Fruit fly (Drosophila melanogaster) whole organism, embryonic: ENCODE measurements around the gene CG8870.

ENCODE experiments used
- Adf1 ChIP-seq: fragments of 200-800 bp; sonication (Bioruptor generic); IDR thresholded peaks from 2 replicates; pipeline ENCODE4 v1.3.6; 2022; ENCODE audit warnings: missing biosample characterization, missing genetic modification characterization
- Blimp-1 ChIP-seq: fragments of 200-800 bp; sonication (Bioruptor generic); optimal IDR thresholded peaks from 3 replicates; lab custom pipeline; 2018; ENCODE audit warnings: missing biosample characterization, missing genetic modification characterization, mild to moderate bottlenecking, moderate library complexity, missing genetic modification reagents
- CG10366 ChIP-seq: fragments of 200-800 bp; sonication (Bioruptor generic); IDR thresholded peaks from 2 replicates; pipeline ENCODE4 v1.3.6; 2022; ENCODE audit warnings: missing biosample characterization, missing genetic modification characterization
- CG10462 ChIP-seq: fragments of 200-800 bp; sonication (Bioruptor generic); optimal IDR thresholded peaks from 2 replicates; lab custom pipeline; 2016; ENCODE audit warnings: missing biosample characterization, missing genetic modification characterization
- CG11085 ChIP-seq: fragments of 200-800 bp; sonication (Bioruptor generic); IDR thresholded peaks from 2 replicates; pipeline ENCODE4 v1.3.6; 2022; ENCODE audit warnings: missing biosample characterization, missing genetic modification characterization
- CG11696 ChIP-seq: fragments of 200-800 bp; sonication (Bioruptor generic); IDR thresholded peaks from 2 replicates; pipeline ENCODE4 v1.3.6; 2022; ENCODE audit warnings: missing biosample characterization, missing genetic modification characterization
- CG11723 ChIP-seq: fragments of 200-800 bp; sonication (Bioruptor generic); optimal IDR thresholded peaks from 2 replicates; lab custom pipeline; 2017; ENCODE audit warnings: missing biosample characterization, mild to moderate bottlenecking, missing genetic modification characterization
- CG12299 ChIP-seq: fragments of 200-800 bp; sonication (Bioruptor generic); optimal IDR thresholded peaks from 2 replicates; lab custom pipeline; 2018; ENCODE audit warnings: missing biosample characterization, mild to moderate bottlenecking, missing genetic modification characterization
- CG1233 ChIP-seq: fragments of 200-800 bp; sonication (Bioruptor generic); optimal IDR thresholded peaks from 4 replicates; lab custom pipeline; 2018; ENCODE audit warnings: missing biosample characterization, mild to moderate bottlenecking, missing genetic modification characterization
- CG12391 ChIP-seq: fragments of 200-800 bp; sonication (Bioruptor generic); optimal IDR thresholded peaks from 3 replicates; lab custom pipeline; 2018; ENCODE audit warnings: missing biosample characterization, mild to moderate bottlenecking, missing genetic modification characterization, moderate library complexity
- CG14710 ChIP-seq: fragments of 200-800 bp; sonication (Bioruptor generic); optimal IDR thresholded peaks from 3 replicates; lab custom pipeline; 2019; ENCODE audit warnings: missing biosample characterization, mild to moderate bottlenecking, missing genetic modification characterization, moderate library complexity
- CG15514 ChIP-seq: fragments of 200-800 bp; sonication (Bioruptor generic); optimal IDR thresholded peaks from 3 replicates; lab custom pipeline; 2017; ENCODE audit warnings: missing biosample characterization, missing genetic modification characterization, mild to moderate bottlenecking, moderate library complexity, missing genetic modification reagents
- CG17359 ChIP-seq: fragments of 200-800 bp; sonication (Bioruptor generic); optimal IDR thresholded peaks from 3 replicates; lab custom pipeline; 2018; ENCODE audit warnings: missing biosample characterization, mild to moderate bottlenecking, missing genetic modification characterization, moderate library complexity
- CG2202 ChIP-seq: fragments of 200-800 bp; sonication (Bioruptor generic); optimal IDR thresholded peaks from 2 replicates; lab custom pipeline; 2018; ENCODE audit warnings: missing biosample characterization, mild to moderate bottlenecking, missing genetic modification characterization
- CG30020 ChIP-seq: fragments of 200-800 bp; optimal IDR thresholded peaks from 2 replicates; lab custom pipeline; 2019; ENCODE audit warnings: missing biosample characterization, mild to moderate bottlenecking, missing genetic modification characterization, moderate library complexity
- CG31388 ChIP-seq: fragments of 200-800 bp; sonication (Bioruptor generic); optimal IDR thresholded peaks from 2 replicates; lab custom pipeline; 2016; ENCODE audit warnings: missing biosample characterization, missing genetic modification characterization
- CG3163 ChIP-seq: fragments of 200-800 bp; sonication (Bioruptor generic); optimal IDR thresholded peaks from 3 replicates; lab custom pipeline; 2016; ENCODE audit warnings: missing biosample characterization, missing genetic modification characterization
- CG3407 ChIP-seq: fragments of 200-800 bp; sonication (Bioruptor generic); optimal IDR thresholded peaks from 2 replicates; lab custom pipeline; 2018; ENCODE audit warnings: missing biosample characterization, mild to moderate bottlenecking, missing genetic modification characterization
- CG4424 ChIP-seq: fragments of 200-800 bp; sonication (Bioruptor generic); optimal IDR thresholded peaks from 3 replicates; lab custom pipeline; 2016; ENCODE audit warnings: missing biosample characterization, missing genetic modification characterization
- CG4617 ChIP-seq: fragments of 200-800 bp; sonication (Bioruptor generic); optimal IDR thresholded peaks from 3 replicates; lab custom pipeline; 2016; ENCODE audit warnings: missing biosample characterization, missing genetic modification characterization, borderline replicate concordance
- CG4707 ChIP-seq: fragments of 200-800 bp; sonication (Bioruptor generic); optimal IDR thresholded peaks from 2 replicates; lab custom pipeline; 2018; ENCODE audit warnings: missing biosample characterization, mild to moderate bottlenecking, missing genetic modification characterization, moderate library complexity
- CG5180 ChIP-seq: fragments of 200-800 bp; sonication (Bioruptor generic); optimal IDR thresholded peaks from 3 replicates; lab custom pipeline; 2017; ENCODE audit warnings: missing biosample characterization, missing genetic modification characterization, mild to moderate bottlenecking, moderate library complexity, missing genetic modification reagents
- CG7357 ChIP-seq: fragments of 200-800 bp; sonication (Bioruptor generic); IDR thresholded peaks from 3 replicates; pipeline ENCODE4 v1.3.6; 2022; ENCODE audit warnings: missing biosample characterization, missing genetic modification characterization
- CG8478 ChIP-seq: fragments of >200 bp; optimal IDR thresholded peaks from 2 replicates; lab custom pipeline; 2018
- CG9215 ChIP-seq: fragments of 200-800 bp; sonication (Bioruptor generic); IDR thresholded peaks from 2 replicates; pipeline ENCODE4 v1.3.6; 2022; ENCODE audit warnings: missing biosample characterization, missing genetic modification characterization
- Dad ChIP-seq: fragments of 200-800 bp; sonication (Bioruptor generic); optimal IDR thresholded peaks from 3 replicates; lab custom pipeline; 2016; ENCODE audit warnings: missing biosample characterization, missing genetic modification characterization
- Dek ChIP-seq: fragments of 200-800 bp; sonication (Bioruptor generic); optimal IDR thresholded peaks from 3 replicates; lab custom pipeline; 2019; ENCODE audit warnings: missing biosample characterization, mild to moderate bottlenecking, missing genetic modification characterization, moderate library complexity
- HHEX ChIP-seq: fragments of 200-800 bp; sonication (Bioruptor generic); optimal IDR thresholded peaks from 3 replicates; lab custom pipeline; 2017; ENCODE audit warnings: missing biosample characterization, mild to moderate bottlenecking, missing genetic modification characterization, missing genetic modification reagents
- HLH3B ChIP-seq: fragments of 200-800 bp; sonication (Bioruptor generic); IDR thresholded peaks from 2 replicates; pipeline ENCODE4 v1.3.6; 2022; ENCODE audit warnings: missing biosample characterization, missing genetic modification characterization
- HLH54F ChIP-seq: fragments of 200-800 bp; sonication (Bioruptor generic); optimal IDR thresholded peaks from 3 replicates; lab custom pipeline; 2016; ENCODE audit warnings: missing biosample characterization, missing genetic modification characterization
- Hr51 ChIP-seq, 2 experiments: fragments of 200-800 bp; sonication (Bioruptor generic); optimal IDR thresholded peaks; 2 replicates in 1 of 2; 3 replicates in 1 of 2; lab custom pipeline; 2016 to 2018; ENCODE audit warnings: missing biosample characterization in 2 of 2, missing genetic modification characterization in 2 of 2, mild to moderate bottlenecking in 1 of 2, moderate library complexity in 1 of 2
- Hr78 ChIP-seq, 2 experiments: fragments of 200-800 bp in 1 of 2; fragments of >200 bp in 1 of 2; sonication (Bioruptor generic) in 1 of 2; optimal IDR thresholded peaks; 2 replicates each; lab custom pipeline; 2017 to 2019; ENCODE audit warnings: missing biosample characterization in 2 of 2, missing genetic modification characterization in 2 of 2, mild to moderate bottlenecking in 1 of 2, moderate library complexity in 1 of 2
- Myb ChIP-seq: fragments of 200-800 bp; sonication (Bioruptor generic); optimal IDR thresholded peaks from 2 replicates; lab custom pipeline; 2016; ENCODE audit warnings: missing biosample characterization, missing genetic modification characterization
- Oli ChIP-seq: fragments of 200-800 bp; sonication (Bioruptor generic); optimal IDR thresholded peaks from 2 replicates; lab custom pipeline; 2018; ENCODE audit warnings: missing biosample characterization, mild to moderate bottlenecking, missing genetic modification characterization, moderate library complexity
- TFAM ChIP-seq: fragments of 200-800 bp; sonication (Bioruptor generic); optimal IDR thresholded peaks from 2 replicates; lab custom pipeline; 2017; ENCODE audit warnings: missing biosample characterization, missing genetic modification characterization, inconsistent platforms
- Vsx1 ChIP-seq: fragments of 200-800 bp; sonication (Bioruptor generic); optimal IDR thresholded peaks from 2 replicates; lab custom pipeline; 2017; ENCODE audit warnings: missing biosample characterization, mild to moderate bottlenecking, missing genetic modification characterization, missing genetic modification reagents
- chm ChIP-seq: fragments of 200-800 bp; sonication (Bioruptor generic); IDR thresholded peaks from 2 replicates; pipeline ENCODE4 v1.3.6; 2022; ENCODE audit warnings: missing biosample characterization, missing genetic modification characterization
- ems ChIP-seq: fragments of 200-800 bp; sonication (Bioruptor generic); optimal IDR thresholded peaks from 3 replicates; lab custom pipeline; 2016; ENCODE audit warnings: missing biosample characterization, missing genetic modification characterization
- fd96Cb ChIP-seq: fragments of 200-800 bp; sonication (Bioruptor generic); optimal IDR thresholded peaks from 2 replicates; lab custom pipeline; 2018; ENCODE audit warnings: missing biosample characterization, mild to moderate bottlenecking, missing genetic modification characterization, moderate library complexity
- fru ChIP-seq: fragments of >200 bp; optimal IDR thresholded peaks from 2 replicates; lab custom pipeline; 2017
- jing ChIP-seq: fragments of 200-800 bp; sonication (Bioruptor generic); optimal IDR thresholded peaks from 2 replicates; lab custom pipeline; 2018; ENCODE audit warnings: missing biosample characterization, mild to moderate bottlenecking, missing genetic modification characterization
- kni ChIP-seq: fragments of 200-800 bp; sonication (Bioruptor generic); optimal IDR thresholded peaks from 3 replicates; lab custom pipeline; 2017; ENCODE audit warnings: mild to moderate bottlenecking, missing biosample characterization, missing genetic modification reagents, missing genetic modification characterization
- mam ChIP-seq: fragments of 200-800 bp; sonication (Bioruptor generic); optimal IDR thresholded peaks from 3 replicates; lab custom pipeline; 2016; ENCODE audit warnings: missing biosample characterization, missing genetic modification characterization
- pita ChIP-seq: fragments of 200-800 bp; sonication (Bioruptor generic); optimal IDR thresholded peaks from 2 replicates; lab custom pipeline; 2017; ENCODE audit warnings: missing biosample characterization, mild to moderate bottlenecking, missing genetic modification characterization
- prd ChIP-seq, 3 experiments: fragments of >200 bp in 2 of 3; fragments of 200-800 bp in 1 of 3; sonication (Bioruptor generic) in 1 of 3; optimal IDR thresholded peaks in 2 of 3; IDR thresholded peaks in 1 of 3; 2 replicates in 2 of 3; 3 replicates in 1 of 3; pipeline versions ENCODE4 v1.3.6 to Lab custom; 2017 to 2022; ENCODE audit warnings: missing biosample characterization in 1 of 3, missing genetic modification characterization in 1 of 3
- sens ChIP-seq: fragments of 200-800 bp; sonication (Bioruptor generic); peaks from one replicate; lab custom pipeline; 2016; ENCODE audit warnings: missing biosample characterization, missing genetic modification characterization
- seq ChIP-seq: fragments of 200-800 bp; sonication (Bioruptor generic); IDR thresholded peaks from 2 replicates; pipeline ENCODE4 v1.3.6; 2022; ENCODE audit warnings: missing biosample characterization, missing genetic modification characterization
- sqz ChIP-seq: fragments of 200-800 bp; sonication (Bioruptor generic); optimal IDR thresholded peaks from 3 replicates; lab custom pipeline; 2018; ENCODE audit warnings: missing biosample characterization, mild to moderate bottlenecking, missing genetic modification characterization
- wdn ChIP-seq: fragments of 200-800 bp; sonication (Bioruptor generic); IDR thresholded peaks from 2 replicates; pipeline ENCODE4 v1.3.6; 2022; ENCODE audit warnings: missing biosample characterization, missing genetic modification characterization
- zf30C ChIP-seq: fragments of 200-800 bp; sonication (Bioruptor generic); optimal IDR thresholded peaks from 3 replicates; lab custom pipeline; 2018; ENCODE audit warnings: missing biosample characterization, mild to moderate bottlenecking, missing genetic modification characterization
- zfh1 ChIP-seq: fragments of 200-800 bp; sonication (Bioruptor generic); IDR thresholded peaks from 3 replicates; pipeline ENCODE4 v1.3.6; 2022; ENCODE audit warnings: missing biosample characterization, missing genetic modification characterization

The CG8870 gene

dm6 chr3R:13382656-13383142 is 3.1 kb downstream of the CG8870 start (continued):
- TF ChIP-seq CG1233 (GFP tag; lab: Kevin White, UChicago) (no peak), CG4707 (no peak), sens (GFP tag; lab: Kevin White, UChicago) (no peak), CG7357 (no peak), CG3163 (GFP tag; lab: Kevin White, UChicago) (peak; percentile 94), HHEX (GFP tag; lab: Kevin White, UChicago) (peak; percentile 5), fd96Cb (no peak), CG17359 (tag; lab: Kevin White, UChicago) (no peak), Adf1 (peak; percentile 34), zfh1 (GFP tag; lab: Robert Waterston, UW) (no peak), CG15514 (no peak), CG4424 (no peak), CG30020 (tag; lab: Kevin White, UChicago) (no peak), CG10462 (no peak), mam (GFP tag; lab: Kevin White, UChicago) (peak; percentile 46), CG3407 (no peak), Vsx1 (GFP tag; lab: Kevin White, UChicago) (no peak), CG11723 (GFP tag; lab: Kevin White, UChicago) (no peak), CG8478 (lab: Kevin White, UChicago) (peak; percentile 40), jing (GFP tag; lab: Kevin White, UChicago) (no peak), HLH3B (GFP tag; lab: Robert Waterston, UW) (no peak), pita (GFP tag; lab: Kevin White, UChicago) (no peak), sqz (no peak), TFAM (GFP tag; lab: Kevin White, UChicago) (no peak), zf30C (GFP tag; lab: Kevin White, UChicago) (peak; percentile 86), CG11696 (no peak), CG10366 (GFP tag; lab: Robert Waterston, UW) (no peak; the same call in 1 of the 2 replicates), CG31388 (GFP tag; lab: Kevin White, UChicago) (no peak), Myb (GFP tag; lab: Kevin White, UChicago) (no peak), fru (lab: Kevin White, UChicago) (no peak), CG5180 (no peak), CG12299 (tag; lab: Kevin White, UChicago) (no peak), chm (GFP tag; lab: Robert Waterston, UW) (no peak), CG2202 (no peak), CG14710 (no peak), Hr78 (GFP tag; optimal IDR thresholded peaks at IDR 0.05; lab: Kevin White, UChicago) (no peak), seq (no peak), Dad (no peak), Dek (tag; lab: Kevin White, UChicago) (no peak), CG4617 (GFP tag; lab: Kevin White, UChicago) (no peak), kni (GFP tag; lab: Kevin White, UChicago) (no peak), Blimp-1 (no peak), Hr51 (GFP tag; optimal IDR thresholded peaks at IDR 0.05; lab: Kevin White, UChicago) (no peak), wdn (GFP tag; lab: Robert Waterston, UW) (no peak), CG9215 (GFP tag; lab: Robert Waterston, UW) (no peak), prd (optimal IDR thresholded peaks at IDR 0.05; lab: Kevin White, UChicago) (no peak), prd (GFP tag; IDR thresholded peaks at IDR 0.05; lab: Robert Waterston, UW) (peak; percentile 29; the same call in 1 of the 3 replicates), CG12391 (no peak), HLH54F (GFP tag; lab: Kevin White, UChicago) (no peak), CG11085 (GFP tag; lab: Robert Waterston, UW) (no peak), Oli (tag; lab: Kevin White, UChicago) (no peak), ems (GFP tag; lab: Kevin White, UChicago) (no peak)
